Worm (Caenorhabditis elegans): ENCODE data around the gene grdn-1.

DNA sequence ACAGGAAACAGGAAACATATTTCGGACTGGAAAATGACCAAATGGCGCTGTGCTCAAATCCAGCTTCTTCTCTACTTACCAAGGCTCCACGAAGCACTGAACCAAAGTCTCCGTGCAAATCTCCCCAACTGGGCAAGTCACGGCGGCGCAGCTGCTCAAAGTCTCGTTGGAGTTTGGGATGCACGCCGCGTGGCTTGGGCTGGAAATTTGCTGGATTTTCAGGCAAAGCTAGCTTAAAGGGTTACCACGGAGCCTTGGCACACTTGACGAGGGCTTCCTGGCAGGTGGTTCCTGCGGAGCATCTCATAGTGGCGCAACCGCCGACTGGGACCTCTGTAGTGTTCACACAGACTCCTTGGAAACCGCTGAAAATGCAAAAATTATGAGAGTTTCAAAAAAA, 66.4 kb downstream of the grdn-1 start:
- TF ChIP-seq attf-4 (tag; optimal IDR thresholded peaks at IDR 0.05) (no peak), madf-9 (GFP tag; conservative IDR thresholded peaks at IDR 0.05) (no peak), ZK337.2 (GFP tag; IDR thresholded peaks at IDR 0.05) (no peak), nhr-6 (tag; optimal IDR thresholded peaks at IDR 0.05) (no peak), hif-1 (tag; optimal IDR thresholded peaks at IDR 0.05) (no peak), nhr-41 (GFP tag; IDR thresholded peaks at IDR 0.05) (no peak), pha-4 (GFP tag; IDR thresholded peaks at IDR 0.05) (no peak), pha-4 (tag; optimal IDR thresholded peaks at IDR 0.05) (no peak), lin-13 (GFP tag; optimal IDR thresholded peaks at IDR 0.05) (no peak), nhr-111 (GFP tag; optimal IDR thresholded peaks at IDR 0.05) (no peak), ama-1 (optimal IDR thresholded peaks at IDR 0.05) (no peak), jun-1 (tag; optimal IDR thresholded peaks at IDR 0.05) (no peak), aha-1 (tag) (no peak)
